Worm (Caenorhabditis elegans) whole organism, mixed stage, embryonic: ENCODE data around the gene spig-5.

Experiments used
- M03D4.4 ChIP-seq: sonication (generic microtip); optimal IDR thresholded peaks from 2 replicates; lab custom pipeline; 2017; ENCODE audit warnings: mild to moderate bottlenecking, missing genetic modification characterization, missing compliant biosample characterization
- bed-3 ChIP-seq: fragments of 200-800 bp; sonication (Bioruptor generic); optimal IDR thresholded peaks from 3 replicates; lab custom pipeline; 2018; ENCODE audit warnings: mild to moderate bottlenecking, missing genetic modification characterization, moderate library complexity, missing compliant biosample characterization
- ceh-39 ChIP-seq: fragments of 150-350 bp; optimal IDR thresholded peaks from 2 replicates; lab custom pipeline; 2014; ENCODE audit warnings: missing biosample characterization, missing genetic modification characterization
- ceh-43 ChIP-seq: fragments of 200-800 bp; sonication (Bioruptor generic); optimal IDR thresholded peaks from 2 replicates; lab custom pipeline; 2018; ENCODE audit warnings: mild to moderate bottlenecking, missing genetic modification characterization, moderate library complexity, missing compliant biosample characterization
- ceh-83 ChIP-seq: fragments of 200-800 bp; sonication (Bioruptor generic); optimal IDR thresholded peaks from 2 replicates; lab custom pipeline; 2018; ENCODE audit warnings: mild to moderate bottlenecking, missing genetic modification characterization, missing compliant biosample characterization
- ces-1 ChIP-seq: fragments of 150-350 bp; optimal IDR thresholded peaks from 2 replicates; lab custom pipeline; 2014; ENCODE audit warnings: missing biosample characterization, missing genetic modification reagents, missing genetic modification characterization
- cnd-1 ChIP-seq: fragments of 200-800 bp; sonication (Bioruptor generic); optimal IDR thresholded peaks from 2 replicates; lab custom pipeline; 2018; ENCODE audit warnings: mild to moderate bottlenecking, missing genetic modification characterization, missing compliant biosample characterization
- drap-1 ChIP-seq: fragments of 200-800 bp; sonication (Bioruptor generic); optimal IDR thresholded peaks from 3 replicates; lab custom pipeline; 2018; ENCODE audit warnings: mild to moderate bottlenecking, missing genetic modification characterization, missing compliant biosample characterization
- elt-1 ChIP-seq: sonication (generic microtip); optimal IDR thresholded peaks from 2 replicates; lab custom pipeline; 2017; ENCODE audit warnings: missing genetic modification characterization, mild to moderate bottlenecking, missing compliant biosample characterization, antibody characterized with exemption, moderate library complexity, borderline replicate concordance; ENCODE audit not compliant: insufficient read depth
- elt-3 ChIP-seq: fragments of 150-350 bp; optimal IDR thresholded peaks from 2 replicates; lab custom pipeline; 2014; ENCODE audit warnings: missing biosample characterization, missing genetic modification characterization
- flh-1 ChIP-seq: fragments of 200-800 bp; sonication (Bioruptor generic); optimal IDR thresholded peaks from 2 replicates; lab custom pipeline; 2018; ENCODE audit warnings: mild to moderate bottlenecking, missing genetic modification characterization, moderate library complexity, missing compliant biosample characterization
- ham-2 ChIP-seq: fragments of 200-800 bp; sonication (Bioruptor generic); optimal IDR thresholded peaks from 2 replicates; lab custom pipeline; 2018; ENCODE audit warnings: mild to moderate bottlenecking, missing genetic modification characterization, missing compliant biosample characterization
- hlh-1 ChIP-seq: fragments of 150-350 bp; optimal IDR thresholded peaks from 2 replicates; lab custom pipeline; 2014; ENCODE audit warnings: missing biosample characterization, missing genetic modification reagents, missing genetic modification characterization
- lin-13 ChIP-seq: fragments of 150-350 bp; optimal IDR thresholded peaks from 2 replicates; lab custom pipeline; 2014; ENCODE audit warnings: missing biosample characterization, missing genetic modification characterization
- lin-32 ChIP-seq: fragments of 200-800 bp; sonication (Bioruptor generic); optimal IDR thresholded peaks from 2 replicates; lab custom pipeline; 2018; ENCODE audit warnings: mild to moderate bottlenecking, missing genetic modification characterization, missing compliant biosample characterization
- lsy-2 ChIP-seq: fragments of 150-350 bp; optimal IDR thresholded peaks from 2 replicates; lab custom pipeline; 2014; ENCODE audit warnings: missing biosample characterization, missing genetic modification characterization
- mab-5 ChIP-seq: fragments of 150-350 bp; optimal IDR thresholded peaks from 2 replicates; lab custom pipeline; 2014; ENCODE audit warnings: missing biosample characterization, missing genetic modification characterization
- mep-1 ChIP-seq: fragments of 150-350 bp; optimal IDR thresholded peaks from 2 replicates; lab custom pipeline; 2017; ENCODE audit warnings: missing biosample characterization, missing genetic modification reagents, missing genetic modification characterization, inconsistent platforms
- mls-2 ChIP-seq: sonication (generic microtip); optimal IDR thresholded peaks from 2 replicates; lab custom pipeline; 2016; ENCODE audit warnings: mild to moderate bottlenecking, missing genetic modification characterization, moderate library complexity, missing compliant biosample characterization
- nhr-12 ChIP-seq: fragments of 150-350 bp; optimal IDR thresholded peaks from 2 replicates; lab custom pipeline; 2014; ENCODE audit warnings: missing biosample characterization, missing genetic modification characterization
- nhr-2 ChIP-seq: fragments of 150-350 bp; optimal IDR thresholded peaks from 2 replicates; lab custom pipeline; 2014; ENCODE audit warnings: missing biosample characterization, missing genetic modification characterization
- nhr-237 ChIP-seq: fragments of 150-350 bp; optimal IDR thresholded peaks from 2 replicates; lab custom pipeline; 2014; ENCODE audit warnings: missing biosample characterization, missing genetic modification characterization
- nhr-28 ChIP-seq: fragments of 150-350 bp; optimal IDR thresholded peaks from 2 replicates; lab custom pipeline; 2014; ENCODE audit warnings: missing biosample characterization, missing genetic modification characterization
- nhr-76 ChIP-seq: sonication (generic microtip); optimal IDR thresholded peaks from 2 replicates; lab custom pipeline; 2017; ENCODE audit warnings: missing biosample characterization, missing genetic modification characterization
- pha-4 ChIP-seq: fragments of 150-350 bp; optimal IDR thresholded peaks from 2 replicates; lab custom pipeline; 2018; ENCODE audit warnings: missing biosample characterization, missing genetic modification reagents, missing genetic modification characterization
- sem-2 ChIP-seq: fragments of 200-800 bp; sonication (Bioruptor generic); optimal IDR thresholded peaks from 2 replicates; lab custom pipeline; 2018; ENCODE audit warnings: mild to moderate bottlenecking, missing genetic modification characterization, missing compliant biosample characterization
- snpc-4 ChIP-seq: fragments of 150-350 bp; optimal IDR thresholded peaks from 2 replicates; lab custom pipeline; 2014; ENCODE audit warnings: missing biosample characterization, missing genetic modification characterization
- sptf-1 ChIP-seq: sonication (generic microtip); optimal IDR thresholded peaks from 2 replicates; lab custom pipeline; 2017; ENCODE audit warnings: mild to moderate bottlenecking, missing genetic modification characterization, moderate library complexity, missing compliant biosample characterization
- tbx-8 ChIP-seq: fragments of 200-800 bp; sonication (Bioruptor generic); optimal IDR thresholded peaks from 2 replicates; lab custom pipeline; 2018; ENCODE audit warnings: mild to moderate bottlenecking, missing genetic modification characterization, moderate library complexity, missing compliant biosample characterization
- unc-39 ChIP-seq: fragments of 150-350 bp; optimal IDR thresholded peaks from 2 replicates; lab custom pipeline; 2014; ENCODE audit warnings: missing biosample characterization, missing genetic modification characterization
- unc-62 ChIP-seq: fragments of 150-350 bp; optimal IDR thresholded peaks from 2 replicates; lab custom pipeline; 2014; ENCODE audit warnings: missing biosample characterization, missing genetic modification reagents, missing genetic modification characterization
- zip-8 ChIP-seq: fragments of 150-350 bp; optimal IDR thresholded peaks from 2 replicates; lab custom pipeline; 2014; ENCODE audit warnings: missing biosample characterization, missing genetic modification characterization
- ztf-11 ChIP-seq: fragments of 150-350 bp; optimal IDR thresholded peaks from 2 replicates; lab custom pipeline; 2014; ENCODE audit warnings: missing biosample characterization, missing genetic modification characterization

spig-5 gene

DNA sequence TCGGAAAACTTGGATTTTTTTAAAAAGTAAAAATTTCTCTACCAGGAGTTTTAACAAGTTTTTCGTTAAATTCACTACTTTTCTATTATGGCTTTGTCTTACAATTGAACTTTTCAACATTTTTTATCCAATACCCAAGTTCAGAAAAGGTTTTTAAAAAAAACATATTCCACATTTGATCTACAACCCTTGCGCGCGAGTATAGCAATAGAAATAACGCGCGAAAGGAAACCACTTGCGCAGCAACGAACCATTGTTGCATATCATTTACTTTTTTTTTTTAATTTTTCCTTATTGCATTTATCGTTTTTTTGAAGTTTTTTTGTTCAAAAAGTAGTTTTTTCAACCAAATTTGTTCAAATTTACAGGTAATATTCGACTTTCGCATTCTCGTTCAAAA is 22.5 kb upstream of the spig-5 start, which contains the start of gene F40G12.11:
TSS of gene F40G12.11 (plus strand) at position 369 of the 400 bp plus-strand sequence.
- TF ChIP-seq tbx-8 (GFP tag; lab: Kevin White, UChicago), result no peak
- TF ChIP-seq cnd-1 (tag; lab: Kevin White, UChicago), result no peak
- TF ChIP-seq lin-13 (tag; lab: Kevin White, UChicago), result no peak
- TF ChIP-seq nhr-76 (tag; lab: Kevin White, UChicago), result no peak
- no peak for TF ChIP-seq nhr-237 (tag; lab: Kevin White, UChicago)
- TF ChIP-seq zip-8 (tag; lab: Kevin White, UChicago), result no peak
- no peak for TF ChIP-seq ztf-11 (tag; lab: Kevin White, UChicago)
- no peak for TF ChIP-seq ham-2
- TF ChIP-seq mep-1 (tag; lab: Kevin White, UChicago), result no peak
- TF ChIP-seq lsy-2 (tag; lab: Kevin White, UChicago), result no peak

DNA sequence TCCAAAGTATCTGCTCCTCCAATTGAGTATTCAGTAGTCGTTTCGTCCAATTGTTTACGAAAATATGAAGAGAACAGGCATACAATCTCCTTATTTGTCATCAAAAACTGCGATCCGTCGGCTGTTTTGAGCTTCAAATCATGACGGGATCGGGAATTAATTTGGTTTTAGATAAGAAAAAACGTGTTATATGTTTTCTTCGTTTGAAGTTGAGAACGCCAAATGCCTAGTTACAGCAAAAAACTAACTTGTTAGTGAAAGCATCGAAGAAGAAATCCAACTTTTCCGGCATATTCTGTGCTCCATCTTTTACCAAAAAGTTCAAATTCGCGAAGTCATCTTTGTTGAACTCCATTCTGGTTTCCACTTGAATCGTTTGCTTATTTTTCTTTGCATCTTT is 18.9 kb upstream of the spig-5 start, which contains the start of gene F14D7.1:
TSS of gene F14D7.1 (minus strand) at position 101 of the 400 bp plus-strand sequence.
- no peak for TF ChIP-seq pha-4

DNA sequence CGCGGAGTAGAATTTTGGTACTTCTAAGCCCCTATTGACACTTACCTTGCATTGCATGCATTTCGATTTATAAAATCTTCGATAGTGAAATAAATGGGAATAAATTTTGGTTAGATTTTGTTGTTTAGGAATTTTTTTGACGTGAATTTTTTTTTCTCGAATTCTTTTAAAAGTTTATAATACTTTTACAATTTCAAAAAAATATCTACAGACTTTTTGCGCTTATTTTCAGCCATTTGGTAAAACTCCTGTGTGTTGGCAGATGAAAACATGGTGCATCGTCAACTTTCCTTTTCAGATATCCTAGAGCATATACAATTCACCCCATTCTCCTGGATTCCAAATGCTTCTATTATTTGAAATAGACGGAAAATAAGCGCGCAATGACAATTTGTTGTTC is 17.6 kb upstream of the spig-5 start, which contains the start of gene F14D7.18:
TSS of gene F14D7.18 (minus strand) at position 101 of the 400 bp plus-strand sequence.
- TF ChIP-seq nhr-237 (tag; lab: Kevin White, UChicago) (no peak), ceh-43 (GFP tag; lab: Kevin White, UChicago) (no peak), nhr-2 (no peak), ces-1 (no peak), unc-39 (no peak), nhr-12 (no peak)

DNA sequence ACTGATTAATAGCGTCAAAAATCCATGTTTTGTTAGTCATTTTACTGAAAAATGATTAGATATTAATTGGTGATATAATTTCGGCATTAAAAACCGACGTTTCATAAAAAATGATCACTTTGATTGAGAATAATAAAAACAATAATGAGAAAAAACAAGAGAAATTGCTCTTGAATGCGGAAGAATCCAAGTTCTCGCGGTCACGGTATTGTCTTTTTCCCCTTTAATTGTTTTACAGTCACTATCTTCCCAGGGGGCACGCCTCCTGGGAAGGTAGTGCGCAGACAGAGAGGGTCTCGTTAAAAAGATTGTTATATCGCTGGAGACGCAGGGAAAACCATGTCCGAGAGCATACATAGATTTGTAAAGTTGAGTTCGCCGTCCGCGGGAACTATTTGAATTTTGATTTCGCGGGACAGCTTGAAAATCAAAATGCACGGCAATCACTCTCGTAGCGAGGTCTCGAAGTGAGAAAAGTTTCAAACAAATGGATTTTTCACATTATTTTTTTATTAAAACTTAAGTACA is 14.5 kb upstream of the spig-5 start, which contains the start of gene F14D7.2:
TSS of gene F14D7.2 (minus strand) at position 51 of the 528 bp plus-strand sequence.
- TF ChIP-seq nhr-28 (tag; lab: Kevin White, UChicago) (no peak), lsy-2 (tag; lab: Kevin White, UChicago) (no peak), elt-3 (tag; lab: Kevin White, UChicago) (no peak), unc-62 (GFP tag; lab: Kevin White, UChicago) (no peak), drap-1 (GFP tag; lab: Kevin White, UChicago) (no peak), cnd-1 (tag; lab: Kevin White, UChicago) (no peak), tbx-8 (GFP tag; lab: Kevin White, UChicago) (no peak), sem-2 (no peak)

DNA sequence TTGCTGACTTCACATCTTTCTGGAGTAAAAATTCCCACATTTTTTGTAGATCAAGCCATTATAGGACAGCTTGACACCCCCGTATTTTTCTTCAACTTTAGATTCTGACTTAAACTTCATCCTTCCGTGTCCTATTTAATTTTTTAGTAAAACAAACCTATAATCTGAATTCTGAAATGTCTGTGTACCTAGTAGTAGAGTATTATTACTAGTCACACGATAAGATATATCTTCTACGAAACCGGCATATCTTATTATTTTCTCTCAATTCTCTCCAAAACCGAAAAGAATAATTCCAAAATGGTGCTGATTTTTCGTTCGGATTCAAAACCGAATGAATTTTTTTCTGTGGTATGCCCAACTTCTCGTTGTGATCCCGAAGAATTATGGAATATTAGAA is 13.9 kb upstream of the spig-5 start, which contains the start of gene F14D7.9:
TSS of gene F14D7.9 (plus strand) at position 301 of the 400 bp plus-strand sequence.
- TF ChIP-seq elt-1 (tag; lab: Kevin White, UChicago) (no peak), lin-32 (GFP tag; lab: Kevin White, UChicago) (no peak), mab-5 (tag; lab: Kevin White, UChicago) (no peak), sptf-1 (tag; lab: Kevin White, UChicago) (no peak), hlh-1 (no peak), tbx-8 (GFP tag; lab: Kevin White, UChicago) (no peak), snpc-4 (no peak), flh-1 (GFP tag; lab: Kevin White, UChicago) (no peak), zip-8 (tag; lab: Kevin White, UChicago) (no peak), ztf-11 (tag; lab: Kevin White, UChicago) (no peak), mep-1 (tag; lab: Kevin White, UChicago) (no peak), M03D4.4 (tag; lab: Kevin White, UChicago) (no peak), mls-2 (tag; lab: Kevin White, UChicago) (no peak), ceh-83 (GFP tag; lab: Kevin White, UChicago) (no peak), ceh-39 (tag; lab: Kevin White, UChicago) (no peak), bed-3 (GFP tag; lab: Kevin White, UChicago) (no peak), sem-2 (no peak), unc-62 (GFP tag; lab: Kevin White, UChicago) (no peak), ceh-43 (GFP tag; lab: Kevin White, UChicago) (no peak), ham-2 (no peak)
- TF ChIP-seq, all 35 proteins: peak for 0
